Fruit fly (Drosophila melanogaster) whole organism, prepupa: ENCODE results near the gene bc10.

Source experiments
- Blimp-1 ChIP-seq: fragments of 200-800 bp; sonication (Bioruptor generic); optimal IDR thresholded peaks from 3 replicates; lab custom pipeline; 2017; ENCODE audit warnings: missing biosample characterization, missing genetic modification characterization, mild to moderate bottlenecking, moderate library complexity, missing genetic modification reagents
- CG10631 ChIP-seq: fragments of 200-800 bp; sonication (Bioruptor generic); optimal IDR thresholded peaks from 2 replicates; lab custom pipeline; 2016; ENCODE audit warnings: missing biosample characterization, missing genetic modification characterization
- CG11902 ChIP-seq: fragments of 200-800 bp; sonication (Bioruptor generic); optimal IDR thresholded peaks from 3 replicates; lab custom pipeline; 2016; ENCODE audit warnings: missing biosample characterization, missing genetic modification characterization
- CG15336 ChIP-seq: fragments of 200-800 bp; sonication (Bioruptor generic); IDR thresholded peaks from 2 replicates; pipeline ENCODE4 v1.3.6; 2022; ENCODE audit warnings: missing biosample characterization, missing genetic modification characterization
- CG3032 ChIP-seq: fragments of 200-800 bp; optimal IDR thresholded peaks from 2 replicates; lab custom pipeline; 2019; ENCODE audit warnings: missing biosample characterization, mild to moderate bottlenecking, missing genetic modification characterization, moderate library complexity
- CG31627 ChIP-seq: fragments of 200-800 bp; sonication (Bioruptor generic); optimal IDR thresholded peaks from 3 replicates; lab custom pipeline; 2016; ENCODE audit warnings: missing biosample characterization, missing genetic modification characterization
- CG32006 ChIP-seq: fragments of 200-800 bp; sonication (Bioruptor generic); optimal IDR thresholded peaks from 3 replicates; lab custom pipeline; 2017; ENCODE audit warnings: missing biosample characterization, mild to moderate bottlenecking, missing genetic modification characterization
- CG34406 ChIP-seq: fragments of 200-800 bp; sonication (Bioruptor generic); optimal IDR thresholded peaks from 3 replicates; lab custom pipeline; 2016; ENCODE audit warnings: missing biosample characterization, missing genetic modification characterization
- CG4318 ChIP-seq: fragments of 200-800 bp; sonication (Bioruptor generic); optimal IDR thresholded peaks from 3 replicates; lab custom pipeline; 2017; ENCODE audit warnings: missing biosample characterization, mild to moderate bottlenecking, missing genetic modification characterization
- CG6163 ChIP-seq: fragments of 200-800 bp; sonication (Bioruptor generic); IDR thresholded peaks from 3 replicates; pipeline ENCODE4 v1.3.6; 2022; ENCODE audit warnings: missing biosample characterization, missing genetic modification characterization
- CG6854 ChIP-seq: fragments of 200-800 bp; sonication (Bioruptor generic); optimal IDR thresholded peaks from 2 replicates; lab custom pipeline; 2017; ENCODE audit warnings: missing biosample characterization, mild to moderate bottlenecking, missing genetic modification characterization
- CG7368 ChIP-seq: fragments of 200-800 bp; sonication (Bioruptor generic); optimal IDR thresholded peaks from 3 replicates; lab custom pipeline; 2016; ENCODE audit warnings: missing biosample characterization, missing genetic modification characterization
- CG8119 ChIP-seq: fragments of 200-800 bp; sonication (Bioruptor generic); IDR thresholded peaks from 3 replicates; pipeline ENCODE4 v1.3.6; 2022; ENCODE audit warnings: missing biosample characterization, missing genetic modification characterization
- CG8319 ChIP-seq: fragments of 200-800 bp; sonication (Bioruptor generic); optimal IDR thresholded peaks from 3 replicates; lab custom pipeline; 2016; ENCODE audit warnings: missing biosample characterization, missing genetic modification characterization
- CG8632 ChIP-seq: fragments of 200-800 bp; sonication (Bioruptor generic); optimal IDR thresholded peaks from 3 replicates; lab custom pipeline; 2016; ENCODE audit warnings: missing biosample characterization, missing genetic modification characterization
- Eip75B ChIP-seq: fragments of 200-800 bp; sonication (Bioruptor generic); optimal IDR thresholded peaks from 3 replicates; lab custom pipeline; 2016; ENCODE audit warnings: missing biosample characterization, missing genetic modification characterization
- Eip78C ChIP-seq: fragments of 200-800 bp; sonication (Bioruptor generic); peaks from one replicate; lab custom pipeline; 2016; ENCODE audit warnings: missing biosample characterization, missing genetic modification characterization
- Ets96B ChIP-seq: fragments of 200-800 bp; optimal IDR thresholded peaks from 2 replicates; lab custom pipeline; 2019; ENCODE audit warnings: missing biosample characterization, mild to moderate bottlenecking, missing genetic modification characterization, moderate library complexity
- Gug ChIP-seq: fragments of 200-800 bp; sonication (Bioruptor generic); IDR thresholded peaks from 2 replicates; pipeline ENCODE4 v1.3.6; 2022; ENCODE audit warnings: missing biosample characterization, missing genetic modification characterization
- Hr38 ChIP-seq: sonication (Bioruptor generic); optimal IDR thresholded peaks from 2 replicates; lab custom pipeline; 2016; ENCODE audit warnings: missing biosample characterization, missing genetic modification characterization
- Hr39 ChIP-seq: fragments of 200-800 bp; sonication (Bioruptor generic); optimal IDR thresholded peaks from 2 replicates; lab custom pipeline; 2016; ENCODE audit warnings: missing biosample characterization, missing genetic modification characterization
- Hr4 ChIP-seq: fragments of 200-800 bp; sonication (Bioruptor generic); optimal IDR thresholded peaks from 3 replicates; lab custom pipeline; 2016; ENCODE audit warnings: missing biosample characterization, missing genetic modification characterization
- Lpt ChIP-seq: fragments of 200-800 bp; sonication (Bioruptor generic); optimal IDR thresholded peaks from 3 replicates; lab custom pipeline; 2016; ENCODE audit warnings: missing biosample characterization, missing genetic modification characterization
- Met ChIP-seq: fragments of 200-800 bp; sonication (Bioruptor generic); optimal IDR thresholded peaks from 3 replicates; lab custom pipeline; 2016; ENCODE audit warnings: missing biosample characterization, missing genetic modification characterization
- OdsH ChIP-seq: fragments of 200-800 bp; sonication (Bioruptor generic); optimal IDR thresholded peaks from 3 replicates; lab custom pipeline; 2016; ENCODE audit warnings: missing biosample characterization, missing genetic modification characterization
- Smox ChIP-seq: fragments of 200-800 bp; sonication (Bioruptor generic); optimal IDR thresholded peaks from 3 replicates; lab custom pipeline; 2016; ENCODE audit warnings: missing biosample characterization, missing genetic modification characterization
- Sox102F ChIP-seq: fragments of 200-800 bp; sonication (Bioruptor generic); optimal IDR thresholded peaks from 2 replicates; lab custom pipeline; 2016; ENCODE audit warnings: missing biosample characterization, mild to moderate bottlenecking, missing genetic modification characterization
- Sox14 ChIP-seq: fragments of 200-800 bp; sonication (Bioruptor generic); optimal IDR thresholded peaks from 3 replicates; lab custom pipeline; 2016; ENCODE audit warnings: missing biosample characterization, missing genetic modification characterization
- Sox15 ChIP-seq: fragments of 200-800 bp; sonication (Bioruptor generic); optimal IDR thresholded peaks from 3 replicates; lab custom pipeline; 2016; ENCODE audit warnings: missing biosample characterization, missing genetic modification characterization
- achi ChIP-seq: fragments of 200-800 bp; sonication (Bioruptor generic); optimal IDR thresholded peaks from 3 replicates; lab custom pipeline; 2016; ENCODE audit warnings: missing biosample characterization, missing genetic modification characterization
- acj6 ChIP-seq: fragments of 200-800 bp; sonication (Bioruptor generic); optimal IDR thresholded peaks from 3 replicates; lab custom pipeline; 2016; ENCODE audit warnings: missing biosample characterization, missing genetic modification characterization
- dac ChIP-seq: fragments of 200-800 bp; sonication (Bioruptor generic); optimal IDR thresholded peaks from 2 replicates; lab custom pipeline; 2017; ENCODE audit warnings: missing biosample characterization, mild to moderate bottlenecking, missing genetic modification characterization
- eg ChIP-seq: fragments of 200-800 bp; sonication (Bioruptor generic); IDR thresholded peaks from 3 replicates; pipeline ENCODE4 v1.3.6; 2022; ENCODE audit warnings: missing biosample characterization, missing genetic modification characterization
- fd85E ChIP-seq: fragments of 200-800 bp; sonication (Bioruptor generic); optimal IDR thresholded peaks from 3 replicates; lab custom pipeline; 2016; ENCODE audit warnings: missing biosample characterization, missing genetic modification characterization
- fkh ChIP-seq: fragments of 200-800 bp; sonication (Bioruptor generic); optimal IDR thresholded peaks from 3 replicates; lab custom pipeline; 2017; ENCODE audit warnings: missing biosample characterization, mild to moderate bottlenecking, missing genetic modification characterization, moderate library complexity
- lz ChIP-seq: fragments of 200-800 bp; sonication (Bioruptor generic); optimal IDR thresholded peaks from 3 replicates; lab custom pipeline; 2016; ENCODE audit warnings: missing biosample characterization, missing genetic modification characterization
- pdm3 ChIP-seq: fragments of 200-800 bp; sonication (Bioruptor generic); optimal IDR thresholded peaks from 3 replicates; lab custom pipeline; 2016; ENCODE audit warnings: missing biosample characterization, missing genetic modification characterization
- salr ChIP-seq, 2 experiments: fragments of 200-800 bp; sonication (Bioruptor generic); optimal IDR thresholded peaks; 3 replicates each; lab custom pipeline; 2016 to 2018; ENCODE audit warnings: missing biosample characterization in 2 of 2, missing genetic modification characterization in 2 of 2, mild to moderate bottlenecking in 1 of 2
- spab ChIP-seq: fragments of 200-800 bp; sonication (Bioruptor generic); optimal IDR thresholded peaks from 2 replicates; lab custom pipeline; 2017; ENCODE audit warnings: missing biosample characterization, mild to moderate bottlenecking, missing genetic modification characterization, missing genetic modification reagents
- ss ChIP-seq, 2 experiments: fragments of 200-800 bp; sonication (Bioruptor generic); optimal IDR thresholded peaks; 2 replicates in 1 of 2; 3 replicates in 1 of 2; lab custom pipeline; 2017 to 2018; ENCODE audit warnings: mild to moderate bottlenecking in 2 of 2, missing biosample characterization in 2 of 2, missing genetic modification characterization in 2 of 2, moderate library complexity in 1 of 2
- svp ChIP-seq: fragments of 200-800 bp; sonication (Bioruptor generic); peaks from one replicate; lab custom pipeline; 2016; ENCODE audit warnings: missing biosample characterization, missing genetic modification characterization
- topi ChIP-seq: fragments of 200-800 bp; sonication (Bioruptor generic); optimal IDR thresholded peaks from 3 replicates; lab custom pipeline; 2016; ENCODE audit warnings: missing biosample characterization, missing genetic modification characterization

The bc10 gene

DNA sequence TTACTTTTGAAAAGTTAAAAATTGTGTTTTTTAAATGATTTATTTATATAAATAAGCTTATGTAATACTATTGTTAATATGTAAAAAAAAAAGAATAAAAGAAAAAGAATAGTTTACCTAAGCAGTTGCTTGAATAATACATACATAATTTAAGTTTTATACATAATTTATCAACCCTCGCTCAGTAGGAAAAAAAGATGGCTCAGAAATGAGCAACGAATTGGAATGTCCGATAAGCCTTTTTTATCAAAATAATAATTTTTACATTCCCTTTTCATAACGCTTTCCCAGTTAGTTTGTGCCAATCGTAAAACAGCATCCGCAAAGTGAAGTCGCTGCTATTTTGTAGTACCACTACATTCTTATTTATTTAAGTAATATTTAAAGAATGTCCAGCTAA is 39.5 kb downstream of the bc10 start, which contains the start of gene mthl2:
Gene mthl2, plus strand, starts transcription at position 301 of the 400 bp plus-strand sequence.
- TF ChIP-seq CG34406 (GFP tag; lab: Kevin White, UChicago) (no peak), Sox15 (no peak)
- TF ChIP-seq, all 60 proteins: peak for 0

DNA sequence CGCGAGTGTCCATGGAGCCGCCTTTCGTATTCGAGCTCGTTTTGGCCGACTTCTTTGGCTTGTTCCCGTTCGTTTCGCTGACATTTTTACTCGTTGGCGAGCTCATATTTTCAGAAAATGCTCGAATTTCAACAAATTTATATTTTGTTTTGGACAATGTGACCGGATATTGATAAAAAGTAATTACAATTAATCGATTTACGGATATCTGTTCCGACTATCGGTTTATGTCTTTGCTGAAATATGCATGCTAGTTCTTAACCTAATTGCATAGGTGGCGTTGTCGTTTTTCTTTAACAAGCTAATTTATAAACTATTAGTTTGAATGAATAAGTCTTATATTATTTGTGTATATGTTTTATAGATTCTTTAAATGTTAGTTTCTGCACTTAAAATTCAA is 43.1 kb downstream of the bc10 start, which contains the start of gene Eaf6:
Gene Eaf6, minus strand, starts transcription at position 173 of the 400 bp plus-strand sequence.
- no peak for TF ChIP-seq CG11902 (GFP tag; lab: Kevin White, UChicago)
- peak; percentile 39 for TF ChIP-seq Eip78C
- TF ChIP-seq Smox (GFP tag; lab: Kevin White, UChicago): no peak
- no peak for TF ChIP-seq Hr39 (GFP tag; lab: Kevin White, UChicago)
- TF ChIP-seq fkh: peak; percentile 25
- TF ChIP-seq, all 60 proteins: peak for 2

DNA sequence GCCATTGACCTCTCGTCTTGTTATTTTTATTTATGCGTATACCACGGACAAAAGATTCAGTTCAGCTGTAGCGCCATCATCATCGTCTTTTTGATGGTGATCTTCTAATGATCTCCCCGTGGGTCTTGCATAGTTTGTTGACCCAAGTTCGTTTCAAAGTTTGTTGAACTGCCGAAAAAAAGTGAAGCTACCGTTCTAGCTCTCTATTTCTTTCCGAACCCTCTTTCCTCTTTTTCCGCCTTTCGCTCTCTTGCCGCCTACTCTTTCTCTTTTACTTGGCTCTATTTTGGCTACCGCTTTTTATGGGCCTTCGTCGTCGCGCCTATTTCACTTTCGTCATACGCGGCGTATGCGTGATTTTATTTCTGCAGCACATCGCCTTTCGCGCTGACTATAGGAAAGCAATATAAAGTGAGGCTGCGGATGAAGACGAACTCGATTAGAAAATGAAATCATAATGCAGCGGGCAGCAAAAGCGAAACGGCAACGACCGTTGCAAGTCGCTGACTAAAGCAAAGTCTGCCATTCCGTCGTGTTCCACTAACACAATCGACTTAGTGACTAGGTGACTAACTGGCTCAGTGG is 43.8 kb downstream of the bc10 start:
- TF ChIP-seq ss (GFP tag; optimal IDR thresholded peaks at IDR 0.05; lab: Kevin White, UChicago) (no peak), CG6163 (GFP tag; lab: Robert Waterston, UW) (no peak), fkh (no peak), Smox (GFP tag; lab: Kevin White, UChicago) (no peak), lz (GFP tag; lab: Kevin White, UChicago) (no peak), acj6 (no peak), achi (GFP tag; lab: Kevin White, UChicago) (no peak), Hr38 (GFP tag; lab: Kevin White, UChicago) (no peak), spab (no peak), Sox102F (no peak), Met (GFP tag; lab: Kevin White, UChicago) (no peak), CG8119 (no peak), svp (GFP tag; lab: Kevin White, UChicago) (no peak), CG3032 (tag; lab: Kevin White, UChicago) (no peak)

DNA sequence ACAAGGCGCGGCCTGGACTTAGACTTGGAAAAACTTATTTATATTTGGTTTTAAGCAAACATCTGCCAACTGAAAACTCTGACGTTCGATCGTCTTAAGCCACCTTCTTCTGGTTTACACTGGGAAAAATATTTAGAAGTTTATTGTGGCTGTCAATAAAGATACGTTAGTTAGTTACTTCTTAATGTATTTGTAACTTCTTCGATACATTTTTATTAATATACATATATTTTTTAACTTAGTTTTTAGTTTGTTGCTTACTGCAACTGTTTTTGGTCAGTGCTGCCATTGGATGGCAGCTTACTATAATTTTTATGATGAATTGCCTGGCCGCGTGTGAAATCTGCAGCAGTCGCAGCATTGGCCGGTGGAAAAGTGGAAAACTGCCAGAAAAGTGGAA is 44.5 kb downstream of the bc10 start:
- TF ChIP-seq CG11902 (GFP tag; lab: Kevin White, UChicago): no peak
- no peak for TF ChIP-seq acj6
- TF ChIP-seq CG31627 (GFP tag; lab: Kevin White, UChicago): no peak
- TF ChIP-seq CG3032 (tag; lab: Kevin White, UChicago): no peak
- TF ChIP-seq fd85E (GFP tag; lab: Kevin White, UChicago): no peak
- peak; percentile 70 for TF ChIP-seq CG4318 (GFP tag; lab: Kevin White, UChicago)
- no peak for TF ChIP-seq Ets96B
- TF ChIP-seq Lpt (GFP tag; lab: Kevin White, UChicago): peak; percentile 21
- no peak for TF ChIP-seq CG10631 (GFP tag; lab: Kevin White, UChicago)
- TF ChIP-seq eg (GFP tag; lab: Robert Waterston, UW): no peak; the same call in 1 of the 3 replicates
- TF ChIP-seq CG6854: no peak
- no peak for TF ChIP-seq svp (GFP tag; lab: Kevin White, UChicago)
- TF ChIP-seq Hr4 (GFP tag; lab: Kevin White, UChicago): peak; percentile 52
- no peak for TF ChIP-seq Eip75B (GFP tag; lab: Kevin White, UChicago)
- no peak for TF ChIP-seq Met (GFP tag; lab: Kevin White, UChicago)
- peak; percentile 52 for TF ChIP-seq Eip78C
- TF ChIP-seq CG8319 (GFP tag; lab: Kevin White, UChicago): no peak
- no peak for TF ChIP-seq CG7368 (GFP tag; lab: Kevin White, UChicago)
- peak; percentile 9 for TF ChIP-seq Blimp-1
- TF ChIP-seq Sox14 (GFP tag; lab: Kevin White, UChicago): no peak
- TF ChIP-seq topi: peak; percentile 2
- peak; percentile 38 for TF ChIP-seq dac (GFP tag; lab: Kevin White, UChicago)
- no peak for TF ChIP-seq CG8632 (GFP tag; lab: Kevin White, UChicago)
- no peak for TF ChIP-seq pdm3
- peak; percentile 90 for TF ChIP-seq CG32006 (GFP tag; lab: Kevin White, UChicago)
- TF ChIP-seq CG34406 (GFP tag; lab: Kevin White, UChicago): no peak
- TF ChIP-seq CG15336 (GFP tag; lab: Robert Waterston, UW): peak; percentile 81
- TF ChIP-seq Smox (GFP tag; lab: Kevin White, UChicago): no peak
- no peak for TF ChIP-seq salr (GFP tag; optimal IDR thresholded peaks at IDR 0.05; lab: Kevin White, UChicago)
- TF ChIP-seq Gug (GFP tag; lab: Robert Waterston, UW): 0 out of 2 replicates have a peak, but pooled peaks have one; percentile 14
- TF ChIP-seq OdsH (GFP tag; lab: Kevin White, UChicago): peak; percentile 32
- TF ChIP-seq, all 60 proteins: peak for 11
